Worm (Caenorhabditis elegans): ENCODE measurements around the gene egl-26.

DNA sequence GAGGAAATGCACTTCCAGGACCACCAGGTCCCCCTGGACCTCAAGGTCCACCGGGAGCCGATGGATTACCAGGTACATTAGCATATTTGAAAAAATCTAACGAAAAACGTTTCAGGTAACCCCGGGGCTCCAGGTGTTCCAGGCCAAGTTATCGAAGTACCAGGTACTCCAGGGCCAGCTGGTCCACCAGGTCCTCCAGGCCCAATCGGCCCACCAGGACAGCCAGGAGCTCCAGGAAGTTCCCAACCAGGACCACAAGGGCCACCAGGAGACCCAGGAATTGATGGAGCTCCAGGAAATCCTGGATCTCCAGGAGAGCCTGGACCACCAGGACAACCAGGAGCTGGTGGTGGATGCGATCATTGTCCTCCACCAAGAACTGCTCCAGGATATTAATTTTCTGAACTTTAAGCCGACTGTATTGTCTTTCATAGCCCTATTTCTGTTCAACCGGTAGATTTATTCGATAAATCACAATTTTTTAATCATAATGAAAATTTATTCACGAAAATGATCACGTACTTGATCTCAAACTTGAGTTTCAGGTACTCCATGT, 36.0 kb downstream of the egl-26 start:
- TF ChIP-seq pha-4 (tag; optimal IDR thresholded peaks at IDR 0.05), result no peak
- no peak for TF ChIP-seq elt-2 (tag; optimal IDR thresholded peaks at IDR 0.05)
- TF ChIP-seq che-1 (tag; optimal IDR thresholded peaks at IDR 0.05), result no peak
- TF ChIP-seq mec-3 (tag; optimal IDR thresholded peaks at IDR 0.05; ENCODE audit: borderline replicate concordance), result no peak
- TF ChIP-seq ceh-34 (tag; optimal IDR thresholded peaks at IDR 0.05), result no peak
- TF ChIP-seq rnt-1 (tag; optimal IDR thresholded peaks at IDR 0.05), result no peak
- no peak for TF ChIP-seq ceh-30 (tag; optimal IDR thresholded peaks at IDR 0.05)

All from whole organism, late embryonic.